Fruit fly (Drosophila melanogaster) whole organism, pupa: ENCODE data around the gene Sras.

Experiments used
- CG10348 ChIP-seq: fragments of 200-800 bp; sonication (Bioruptor generic); IDR thresholded peaks from 2 replicates; pipeline ENCODE4 v1.3.6; 2022; ENCODE audit warnings: missing biosample characterization, missing genetic modification characterization
- CG12605 ChIP-seq: fragments of 200-800 bp; sonication (Bioruptor generic); IDR thresholded peaks from 2 replicates; pipeline ENCODE4 v1.3.6; 2022; ENCODE audit warnings: missing biosample characterization, missing genetic modification characterization
- CG13204 ChIP-seq: fragments of 200-800 bp; sonication (Bioruptor generic); optimal IDR thresholded peaks from 2 replicates; lab custom pipeline; 2018; ENCODE audit warnings: missing biosample characterization, mild to moderate bottlenecking, missing genetic modification characterization, moderate library complexity
- CG14655 ChIP-seq: fragments of 200-800 bp; sonication (Bioruptor generic); optimal IDR thresholded peaks from 3 replicates; lab custom pipeline; 2017; ENCODE audit warnings: mild to moderate bottlenecking, missing biosample characterization, missing genetic modification reagents, missing genetic modification characterization
- CG15710 ChIP-seq: fragments of 200-800 bp; sonication (Bioruptor generic); optimal IDR thresholded peaks from 2 replicates; lab custom pipeline; 2018; ENCODE audit warnings: missing biosample characterization, mild to moderate bottlenecking, missing genetic modification characterization, moderate library complexity
- CG17806 ChIP-seq: fragments of 200-800 bp; sonication (Bioruptor generic); optimal IDR thresholded peaks from 2 replicates; lab custom pipeline; 2018; ENCODE audit warnings: missing biosample characterization, mild to moderate bottlenecking, missing genetic modification characterization, moderate library complexity
- CG32121 ChIP-seq: fragments of 200-800 bp; sonication (Bioruptor generic); IDR thresholded peaks from 2 replicates; pipeline ENCODE4 v1.3.6; 2022; ENCODE audit warnings: missing biosample characterization, missing genetic modification characterization
- CG34367 ChIP-seq: fragments of 200-800 bp; sonication (Bioruptor generic); optimal IDR thresholded peaks from 2 replicates; lab custom pipeline; 2018; ENCODE audit warnings: missing biosample characterization, mild to moderate bottlenecking, missing genetic modification characterization
- CG4496 ChIP-seq: fragments of 200-800 bp; sonication (Bioruptor generic); IDR thresholded peaks from 3 replicates; pipeline ENCODE4 v1.3.6; 2022; ENCODE audit warnings: missing biosample characterization, missing genetic modification characterization
- CG8159 ChIP-seq: fragments of 200-800 bp; sonication (Bioruptor generic); optimal IDR thresholded peaks from 3 replicates; lab custom pipeline; 2018; ENCODE audit warnings: missing biosample characterization, mild to moderate bottlenecking, missing genetic modification characterization, moderate library complexity
- CG8301 ChIP-seq: fragments of 200-800 bp; sonication (Bioruptor generic); optimal IDR thresholded peaks from 2 replicates; lab custom pipeline; 2018; ENCODE audit warnings: missing biosample characterization, mild to moderate bottlenecking, missing genetic modification characterization
- CG9948 ChIP-seq: fragments of 200-800 bp; sonication (Bioruptor generic); optimal IDR thresholded peaks from 2 replicates; lab custom pipeline; 2018; ENCODE audit warnings: missing biosample characterization, mild to moderate bottlenecking, missing genetic modification characterization, moderate library complexity
- D1 ChIP-seq: fragments of 200-800 bp; sonication (Bioruptor generic); optimal IDR thresholded peaks from 2 replicates; lab custom pipeline; 2018; ENCODE audit warnings: missing biosample characterization, mild to moderate bottlenecking, missing genetic modification characterization, moderate library complexity
- EcR ChIP-seq: fragments of 200-800 bp; sonication (Bioruptor generic); optimal IDR thresholded peaks from 3 replicates; lab custom pipeline; 2019; ENCODE audit warnings: missing biosample characterization, missing genetic modification characterization, mild to moderate bottlenecking, moderate library complexity, missing genetic modification reagents
- Ets98B ChIP-seq: fragments of 200-800 bp; sonication (Bioruptor generic); IDR thresholded peaks from 2 replicates; pipeline ENCODE4 v1.3.6; 2022; ENCODE audit warnings: missing biosample characterization, missing genetic modification characterization
- Pif1A ChIP-seq: fragments of 200-800 bp; sonication (Bioruptor generic); optimal IDR thresholded peaks from 3 replicates; lab custom pipeline; 2016; ENCODE audit warnings: missing biosample characterization, missing genetic modification characterization
- Pif1B ChIP-seq: fragments of 200-800 bp; sonication (Bioruptor generic); optimal IDR thresholded peaks from 3 replicates; lab custom pipeline; 2016; ENCODE audit warnings: missing biosample characterization, missing genetic modification characterization
- Snoo ChIP-seq: fragments of 200-800 bp; sonication (Bioruptor generic); optimal IDR thresholded peaks from 3 replicates; lab custom pipeline; 2017; ENCODE audit warnings: missing biosample characterization, mild to moderate bottlenecking, missing genetic modification characterization, inconsistent platforms
- fd96Ca ChIP-seq: fragments of 200-800 bp; sonication (Bioruptor generic); IDR thresholded peaks from 3 replicates; pipeline ENCODE4 v1.3.6; 2022; ENCODE audit warnings: missing biosample characterization, missing genetic modification characterization
- gl ChIP-seq: fragments of 200-800 bp; sonication (Bioruptor generic); optimal IDR thresholded peaks from 2 replicates; lab custom pipeline; 2018; ENCODE audit warnings: missing biosample characterization, mild to moderate bottlenecking, missing genetic modification characterization
- rn ChIP-seq: fragments of 200-800 bp; sonication (Bioruptor generic); IDR thresholded peaks from 2 replicates; pipeline ENCODE4 v1.3.6; 2022; ENCODE audit warnings: missing biosample characterization, missing genetic modification characterization

Gene Sras

dm6 chr3L:5542772-5543371 lies 20.7 kb upstream of the Sras start:
- TF ChIP-seq CG15710 (tag; lab: Kevin White, UChicago) (no peak), CG17806 (tag; lab: Kevin White, UChicago) (no peak), CG8159 (tag; lab: Kevin White, UChicago) (no peak), CG14655 (GFP tag; lab: Kevin White, UChicago) (no peak), CG32121 (GFP tag; lab: Robert Waterston, UW) (no peak), fd96Ca (GFP tag; lab: Robert Waterston, UW) (no peak), CG12605 (no peak), gl (no peak), rn (GFP tag; lab: Robert Waterston, UW) (no peak), CG34367 (tag; lab: Kevin White, UChicago) (no peak), CG10348 (GFP tag; lab: Robert Waterston, UW) (no peak), EcR (no peak), CG4496 (GFP tag; lab: Robert Waterston, UW) (no peak), D1 (no peak), Pif1B (GFP tag; lab: Kevin White, UChicago) (no peak), Pif1A (GFP tag; lab: Kevin White, UChicago) (no peak), CG13204 (GFP tag; lab: Kevin White, UChicago) (no peak), CG9948 (tag; lab: Kevin White, UChicago) (no peak), CG8301 (no peak)

- TF ChIP-seq EcR (peak; percentile 91), CG12605 (no peak)
Observed at dm6 chr3L:5548524-5549084, 15.0 kb upstream of the Sras start.

dm6 chr3L:5551087-5551486 lies 12.5 kb upstream of the Sras start, which contains the start of gene frm:
Gene frm, minus strand, starts transcription at chr3L:5551159.
- no peak for TF ChIP-seq Ets98B (GFP tag; lab: Robert Waterston, UW)
- TF ChIP-seq CG13204 (GFP tag; lab: Kevin White, UChicago), result peak; percentile 52
- TF ChIP-seq EcR, result peak; percentile 61
- TF ChIP-seq CG15710 (tag; lab: Kevin White, UChicago), result peak; percentile 39
- TF ChIP-seq CG8159 (tag; lab: Kevin White, UChicago), result peak; percentile 35
- TF ChIP-seq Pif1B (GFP tag; lab: Kevin White, UChicago), result peak; percentile 34
- no peak for TF ChIP-seq CG32121 (GFP tag; lab: Robert Waterston, UW)
- no peak for TF ChIP-seq rn (GFP tag; lab: Robert Waterston, UW)
- no peak for TF ChIP-seq CG9948 (tag; lab: Kevin White, UChicago)
- TF ChIP-seq CG12605, result no peak; the same call in 1 of the 2 replicates
- TF ChIP-seq Pif1A (GFP tag; lab: Kevin White, UChicago), result peak; percentile 21
- TF ChIP-seq CG14655 (GFP tag; lab: Kevin White, UChicago), result no peak
- TF ChIP-seq Snoo (tag; lab: Kevin White, UChicago), result peak; percentile 41
- TF ChIP-seq CG10348 (GFP tag; lab: Robert Waterston, UW), result no peak
- 0 out of 3 replicates have a peak, but pooled peaks have one; percentile 23 for TF ChIP-seq fd96Ca (GFP tag; lab: Robert Waterston, UW)
- no peak for TF ChIP-seq CG4496 (GFP tag; lab: Robert Waterston, UW)
- peak; percentile 23 for TF ChIP-seq CG17806 (tag; lab: Kevin White, UChicago)
- peak; percentile 81 for TF ChIP-seq gl
- no peak for TF ChIP-seq CG8301
- peak; percentile 44 for TF ChIP-seq CG34367 (tag; lab: Kevin White, UChicago)

dm6 chr3L:5553717-5554116 lies 9.9 kb upstream of the Sras start:
- no peak for TF ChIP-seq CG12605
- TF ChIP-seq CG9948 (tag; lab: Kevin White, UChicago), result no peak
- TF ChIP-seq rn (GFP tag; lab: Robert Waterston, UW), result no peak
- TF ChIP-seq CG14655 (GFP tag; lab: Kevin White, UChicago), result no peak
- TF ChIP-seq CG34367 (tag; lab: Kevin White, UChicago), result no peak
- TF ChIP-seq EcR, result peak; percentile 97
- TF ChIP-seq CG17806 (tag; lab: Kevin White, UChicago), result no peak
- TF ChIP-seq fd96Ca (GFP tag; lab: Robert Waterston, UW), result no peak

dm6 chr3L:5554377-5554776 lies 9.2 kb upstream of the Sras start:
- TF ChIP-seq Snoo (tag; lab: Kevin White, UChicago) (peak; percentile 54), Pif1B (GFP tag; lab: Kevin White, UChicago) (peak; percentile 56), rn (GFP tag; lab: Robert Waterston, UW) (no peak), CG17806 (tag; lab: Kevin White, UChicago) (peak; percentile 38), CG10348 (GFP tag; lab: Robert Waterston, UW) (no peak), CG4496 (GFP tag; lab: Robert Waterston, UW) (0 out of 3 replicates have a peak, but pooled peaks have one; percentile 55), CG34367 (tag; lab: Kevin White, UChicago) (peak; percentile 1), CG15710 (tag; lab: Kevin White, UChicago) (peak; percentile 48), CG9948 (tag; lab: Kevin White, UChicago) (peak; percentile 27), CG13204 (GFP tag; lab: Kevin White, UChicago) (no peak)

- TF ChIP-seq CG15710 (tag; lab: Kevin White, UChicago) (no peak), CG9948 (tag; lab: Kevin White, UChicago) (no peak), CG32121 (GFP tag; lab: Robert Waterston, UW) (no peak), CG34367 (tag; lab: Kevin White, UChicago) (no peak), Pif1B (GFP tag; lab: Kevin White, UChicago) (no peak), EcR (no peak), CG12605 (no peak), gl (no peak)
- TF ChIP-seq, all 21 proteins: peak for 0
Observed at dm6 chr3L:5556195-5556594, 7.4 kb upstream of the Sras start.
